Fruit fly (Drosophila melanogaster) whole organism, embryonic: ENCODE data around the gene CG15406.

Source experiments
- Antp ChIP-seq: fragments of 200-800 bp; sonication (Bioruptor generic); optimal IDR thresholded peaks from 3 replicates; lab custom pipeline; 2016; ENCODE audit warnings: missing biosample characterization, missing genetic modification characterization
- Atf3 ChIP-seq: fragments of 200-800 bp; sonication (Bioruptor generic); optimal IDR thresholded peaks from 3 replicates; lab custom pipeline; 2016; ENCODE audit warnings: missing biosample characterization, missing genetic modification characterization
- Atf6 ChIP-seq: fragments of 200-800 bp; sonication (Bioruptor generic); IDR thresholded peaks from 2 replicates; pipeline ENCODE4 v1.3.6; 2022; ENCODE audit warnings: missing biosample characterization, missing genetic modification characterization
- Bdp1 ChIP-seq: fragments of 200-800 bp; sonication (Bioruptor generic); optimal IDR thresholded peaks from 3 replicates; lab custom pipeline; 2016; ENCODE audit warnings: missing biosample characterization, missing genetic modification characterization
- CG10321 ChIP-seq: fragments of 200-800 bp; sonication (Bioruptor generic); IDR thresholded peaks from 2 replicates; pipeline ENCODE4 v1.3.6; 2022; ENCODE audit warnings: missing biosample characterization, missing genetic modification characterization
- CG10431 ChIP-seq: fragments of 200-800 bp; sonication (Bioruptor generic); optimal IDR thresholded peaks from 3 replicates; lab custom pipeline; 2018; ENCODE audit warnings: missing biosample characterization, mild to moderate bottlenecking, missing genetic modification characterization
- CG11247 ChIP-seq: fragments of 200-800 bp; sonication (Bioruptor generic); IDR thresholded peaks from 2 replicates; pipeline ENCODE4 v1.3.6; 2022; ENCODE audit warnings: missing biosample characterization, missing genetic modification characterization
- CG12104 ChIP-seq: fragments of 200-800 bp; sonication (Bioruptor generic); optimal IDR thresholded peaks from 3 replicates; lab custom pipeline; 2016; ENCODE audit warnings: missing biosample characterization, missing genetic modification characterization
- CG12236 ChIP-seq: fragments of 200-800 bp; sonication (Bioruptor generic); optimal IDR thresholded peaks from 2 replicates; lab custom pipeline; 2016; ENCODE audit warnings: missing biosample characterization, missing genetic modification characterization
- CG12744 ChIP-seq: fragments of 200-800 bp; sonication (Bioruptor generic); optimal IDR thresholded peaks from 2 replicates; lab custom pipeline; 2016; ENCODE audit warnings: missing biosample characterization, missing genetic modification characterization
- CG12942 ChIP-seq: fragments of 200-800 bp; sonication (Bioruptor generic); optimal IDR thresholded peaks from 3 replicates; lab custom pipeline; 2016; ENCODE audit warnings: missing biosample characterization, missing genetic modification characterization
- CG14441 ChIP-seq: fragments of 200-800 bp; sonication (Bioruptor generic); IDR thresholded peaks from 2 replicates; pipeline ENCODE4 v1.3.6; 2022; ENCODE audit warnings: missing biosample characterization, missing genetic modification characterization
- CG15601 ChIP-seq: fragments of 200-800 bp; sonication (Bioruptor generic); optimal IDR thresholded peaks from 3 replicates; lab custom pipeline; 2019; ENCODE audit warnings: missing biosample characterization, mild to moderate bottlenecking, missing genetic modification characterization, moderate library complexity
- CG16815 ChIP-seq: fragments of 200-800 bp; sonication (Bioruptor generic); optimal IDR thresholded peaks from 3 replicates; lab custom pipeline; 2017; ENCODE audit warnings: missing biosample characterization, mild to moderate bottlenecking, missing genetic modification characterization
- CG17359 ChIP-seq: fragments of 200-800 bp; sonication (Bioruptor generic); optimal IDR thresholded peaks from 3 replicates; lab custom pipeline; 2018; ENCODE audit warnings: missing biosample characterization, mild to moderate bottlenecking, missing genetic modification characterization, moderate library complexity
- CG32532 ChIP-seq: fragments of 200-800 bp; sonication (Bioruptor generic); IDR thresholded peaks from 2 replicates; pipeline ENCODE4 v1.3.6; 2022; ENCODE audit warnings: missing biosample characterization, missing genetic modification characterization
- CG6175 ChIP-seq: fragments of 200-800 bp; sonication (Bioruptor generic); IDR thresholded peaks from 3 replicates; pipeline ENCODE4 v1.3.6; 2022; ENCODE audit warnings: missing biosample characterization, missing genetic modification characterization
- CG7786 ChIP-seq: fragments of 200-800 bp; sonication (Bioruptor generic); optimal IDR thresholded peaks from 2 replicates; lab custom pipeline; 2016; ENCODE audit warnings: missing biosample characterization, missing genetic modification characterization
- CG7839 ChIP-seq: fragments of 200-800 bp; sonication (Bioruptor generic); optimal IDR thresholded peaks from 3 replicates; lab custom pipeline; 2018; ENCODE audit warnings: missing biosample characterization, mild to moderate bottlenecking, missing genetic modification characterization, moderate library complexity
- CG8478 ChIP-seq: fragments of >200 bp; optimal IDR thresholded peaks from 2 replicates; lab custom pipeline; 2018
- CG9437 ChIP-seq: fragments of 200-800 bp; sonication (Bioruptor generic); optimal IDR thresholded peaks from 2 replicates; lab custom pipeline; 2018; ENCODE audit warnings: missing biosample characterization, mild to moderate bottlenecking, missing genetic modification characterization
- CG9727 ChIP-seq: fragments of 200-800 bp; sonication (Bioruptor generic); optimal IDR thresholded peaks from 3 replicates; lab custom pipeline; 2017; ENCODE audit warnings: missing biosample characterization, mild to moderate bottlenecking, missing genetic modification characterization
- CG9817 ChIP-seq: fragments of 200-800 bp; sonication (Bioruptor generic); optimal IDR thresholded peaks from 2 replicates; lab custom pipeline; 2018; ENCODE audit warnings: missing biosample characterization, mild to moderate bottlenecking, missing genetic modification characterization, moderate library complexity
- Dfd ChIP-seq, 2 experiments: fragments of >200 bp; optimal IDR thresholded peaks; 2 replicates each; lab custom pipeline; 2017; ENCODE audit warnings: missing biosample characterization in 2 of 2, missing genetic modification characterization in 2 of 2
- Dip3 ChIP-seq: fragments of 200-800 bp; sonication (Bioruptor generic); optimal IDR thresholded peaks from 3 replicates; lab custom pipeline; 2016; ENCODE audit warnings: missing biosample characterization, missing genetic modification characterization
- Dll ChIP-seq: fragments of 200-800 bp; sonication (Bioruptor generic); IDR thresholded peaks from 4 replicates; pipeline ENCODE4 v1.3.6; 2022; ENCODE audit warnings: missing biosample characterization, missing genetic modification characterization; ENCODE audit not compliant: partially characterized antibody
- Fer3 ChIP-seq: fragments of 200-800 bp; sonication (Bioruptor generic); optimal IDR thresholded peaks from 2 replicates; lab custom pipeline; 2018; ENCODE audit warnings: missing biosample characterization, mild to moderate bottlenecking, missing genetic modification characterization, moderate library complexity
- HLH4C ChIP-seq: fragments of 200-800 bp; sonication (Bioruptor generic); IDR thresholded peaks from 3 replicates; pipeline ENCODE4 v1.3.6; 2022; ENCODE audit warnings: missing biosample characterization, missing genetic modification characterization; ENCODE audit not compliant: partially characterized antibody
- Kr ChIP-seq: fragments of 200-800 bp; sonication (Bioruptor generic); optimal IDR thresholded peaks from 2 replicates; lab custom pipeline; 2017; ENCODE audit warnings: missing biosample characterization, mild to moderate bottlenecking, missing genetic modification characterization
- Mes4 ChIP-seq: fragments of 200-800 bp; sonication (Bioruptor generic); optimal IDR thresholded peaks from 2 replicates; lab custom pipeline; 2016; ENCODE audit warnings: missing biosample characterization, missing genetic modification characterization
- Mrtf ChIP-seq: fragments of 200-800 bp; sonication (Bioruptor generic); IDR thresholded peaks from 3 replicates; pipeline ENCODE4 v1.3.6; 2022; ENCODE audit warnings: missing biosample characterization, missing genetic modification characterization
- Taf1 ChIP-seq: fragments of 200-800 bp; sonication (Bioruptor generic); IDR thresholded peaks from 2 replicates; pipeline ENCODE4 v1.3.6; 2022; ENCODE audit warnings: missing biosample characterization, missing genetic modification characterization
- ap ChIP-seq: fragments of 200-800 bp; sonication (Bioruptor generic); IDR thresholded peaks from 2 replicates; pipeline ENCODE4 v1.3.6; 2022; ENCODE audit warnings: missing biosample characterization, missing genetic modification characterization
- az2 ChIP-seq: fragments of 200-800 bp; sonication (Bioruptor generic); optimal IDR thresholded peaks from 3 replicates; lab custom pipeline; 2016; ENCODE audit warnings: missing biosample characterization, missing genetic modification characterization
- cas ChIP-seq: fragments of 200-800 bp; sonication (Bioruptor generic); IDR thresholded peaks from 2 replicates; pipeline ENCODE4 v1.3.6; 2022; ENCODE audit warnings: missing biosample characterization, missing genetic modification characterization
- dan ChIP-seq: fragments of 200-800 bp; sonication (Bioruptor generic); IDR thresholded peaks from 2 replicates; pipeline ENCODE4 v1.3.6; 2022; ENCODE audit warnings: missing biosample characterization, missing genetic modification characterization
- dati ChIP-seq: fragments of 200-800 bp; sonication (Bioruptor generic); IDR thresholded peaks from 2 replicates; pipeline ENCODE4 v1.3.6; 2022; ENCODE audit warnings: missing biosample characterization, missing genetic modification characterization
- dmrt11E ChIP-seq: fragments of 200-800 bp; sonication (Bioruptor generic); optimal IDR thresholded peaks from 3 replicates; lab custom pipeline; 2018; ENCODE audit warnings: missing biosample characterization, mild to moderate bottlenecking, missing genetic modification characterization, moderate library complexity
- gcm ChIP-seq: fragments of 200-800 bp; sonication (Bioruptor generic); optimal IDR thresholded peaks from 2 replicates; lab custom pipeline; 2019; ENCODE audit warnings: missing biosample characterization, mild to moderate bottlenecking, missing genetic modification characterization, moderate library complexity
- gem ChIP-seq: fragments of 200-800 bp; sonication (Bioruptor generic); optimal IDR thresholded peaks from 2 replicates; lab custom pipeline; 2019; ENCODE audit warnings: missing biosample characterization, mild to moderate bottlenecking, missing genetic modification characterization, moderate library complexity
- hb ChIP-seq: fragments of 200-800 bp; sonication (Bioruptor generic); IDR thresholded peaks from 3 replicates; pipeline ENCODE4 v1.3.6; 2022; ENCODE audit warnings: missing biosample characterization, missing genetic modification characterization; ENCODE audit not compliant: partially characterized antibody
- her ChIP-seq: fragments of 200-800 bp; sonication (Bioruptor generic); optimal IDR thresholded peaks from 2 replicates; lab custom pipeline; 2016; ENCODE audit warnings: missing biosample characterization, missing genetic modification characterization
- kay ChIP-seq: fragments of 200-800 bp; sonication (Bioruptor generic); optimal IDR thresholded peaks from 2 replicates; lab custom pipeline; 2016; ENCODE audit warnings: missing biosample characterization, missing genetic modification characterization
- klu ChIP-seq: fragments of 200-800 bp; sonication (Bioruptor generic); IDR thresholded peaks from 2 replicates; pipeline ENCODE4 v1.3.6; 2022; ENCODE audit warnings: missing biosample characterization, missing genetic modification characterization
- luna ChIP-seq: fragments of 200-800 bp; sonication (Bioruptor generic); optimal IDR thresholded peaks from 2 replicates; lab custom pipeline; 2016; ENCODE audit warnings: missing biosample characterization, missing genetic modification characterization
- pan ChIP-seq, 4 experiments: fragments of >200 bp in 3 of 4; fragments of 200-800 bp in 1 of 4; sonication (Bioruptor generic) in 1 of 4; optimal IDR thresholded peaks in 3 of 4; IDR thresholded peaks in 1 of 4; 2 replicates each; pipeline versions ENCODE4 v1.3.6 to Lab custom; 2017 to 2022; ENCODE audit warnings: missing biosample characterization in 2 of 4, missing genetic modification characterization in 2 of 4, mixed read lengths in 1 of 4
- scrt ChIP-seq: fragments of 200-800 bp; sonication (Bioruptor generic); optimal IDR thresholded peaks from 2 replicates; lab custom pipeline; 2018; ENCODE audit warnings: missing biosample characterization, mild to moderate bottlenecking, missing genetic modification characterization, moderate library complexity
- sima ChIP-seq: fragments of 200-800 bp; sonication (Bioruptor generic); optimal IDR thresholded peaks from 2 replicates; lab custom pipeline; 2016; ENCODE audit warnings: missing biosample characterization, missing genetic modification characterization
- slbo ChIP-seq: fragments of 200-800 bp; sonication (Bioruptor generic); IDR thresholded peaks from 2 replicates; pipeline ENCODE4 v1.3.6; 2022; ENCODE audit warnings: missing biosample characterization, missing genetic modification characterization
- wor ChIP-seq: fragments of 200-800 bp; sonication (Bioruptor generic); IDR thresholded peaks from 2 replicates; pipeline ENCODE4 v1.3.6; 2022; ENCODE audit warnings: missing biosample characterization, missing genetic modification characterization

The CG15406 gene

DNA sequence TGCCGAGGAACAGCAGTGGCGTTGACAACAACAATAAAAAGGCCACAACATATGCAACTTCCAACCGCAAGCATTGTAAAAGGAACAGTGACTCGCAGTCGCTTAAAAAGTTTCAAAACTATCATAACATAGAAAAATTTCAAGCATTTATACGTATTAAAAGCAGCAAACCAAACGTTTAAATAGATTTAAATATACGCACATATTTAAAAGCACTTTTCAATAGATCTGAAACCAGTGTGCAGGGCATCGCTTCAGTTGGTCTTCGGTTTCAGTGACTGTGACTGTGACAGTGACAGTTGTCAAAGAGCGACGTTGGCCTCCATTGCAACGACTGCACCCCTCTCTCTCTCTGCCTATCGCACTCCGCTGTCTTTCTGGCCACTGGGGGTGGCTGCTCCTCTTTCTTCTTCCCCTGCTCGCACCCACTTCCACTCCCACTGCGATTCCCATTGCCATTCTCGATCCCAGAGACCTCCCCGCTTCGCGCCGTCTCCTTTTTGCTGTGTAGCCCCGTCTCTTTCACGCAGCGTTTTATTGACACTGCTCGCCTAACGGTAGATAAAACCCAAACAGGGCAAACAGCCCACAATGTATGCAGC lies 39.2 kb downstream of the CG15406 start (continued):
- TF ChIP-seq Kr (GFP tag; lab: Kevin White, UChicago) (no peak), scrt (GFP tag; lab: Kevin White, UChicago) (peak; percentile 53), Antp (GFP tag; lab: Kevin White, UChicago) (peak; percentile 62), CG12236 (GFP tag; lab: Kevin White, UChicago) (peak; percentile 42), Dll (GFP tag; lab: Robert Waterston, UW) (0 out of 4 replicates have a peak, but pooled peaks have one; percentile 27), pan (optimal IDR thresholded peaks at IDR 0.05; lab: Kevin White, UChicago) (no peak), pan (GFP tag; optimal IDR thresholded peaks at IDR 0.05 in 1 of 2, IDR thresholded peaks at IDR 0.05 in 1 of 2) (peak in 1 of 2 experiments; percentile 95), Atf3 (GFP tag; lab: Kevin White, UChicago) (peak; percentile 69), CG6175 (0 out of 3 replicates have a peak, but pooled peaks have one; percentile 57), CG10321 (peak; percentile 32; the same call in 1 of the 2 replicates), wor (GFP tag; lab: Robert Waterston, UW) (peak; percentile 84), CG9817 (tag; lab: Kevin White, UChicago) (peak; percentile 24), ap (GFP tag; lab: Robert Waterston, UW) (peak; percentile 86), cas (GFP tag; lab: Robert Waterston, UW) (peak; percentile 23; the same call in 1 of the 2 replicates), CG16815 (peak; percentile 43), kay (GFP tag; lab: Kevin White, UChicago) (peak; percentile 68), Mrtf (GFP tag; lab: Robert Waterston, UW) (peak; percentile 75), CG17359 (tag; lab: Kevin White, UChicago) (peak; percentile 93), sima (GFP tag; lab: Kevin White, UChicago) (no peak), CG12104 (GFP tag; lab: Kevin White, UChicago) (no peak), CG9437 (GFP tag; lab: Kevin White, UChicago) (peak; percentile 54), CG12744 (GFP tag; lab: Kevin White, UChicago) (no peak), CG10431 (GFP tag; lab: Kevin White, UChicago) (peak; percentile 9), gem (tag; lab: Kevin White, UChicago) (peak; percentile 90), luna (no peak), Bdp1 (peak; percentile 60), CG14441 (peak; percentile 92), Fer3 (tag; lab: Kevin White, UChicago) (peak; percentile 65), CG15601 (tag; lab: Kevin White, UChicago) (peak; percentile 67), az2 (peak; percentile 80), Taf1 (GFP tag; lab: Robert Waterston, UW) (0 out of 2 replicates have a peak, but pooled peaks have one; percentile 34), slbo (peak; percentile 64), Mes4 (GFP tag; lab: Kevin White, UChicago) (peak; percentile 61), CG11247 (GFP tag; lab: Robert Waterston, UW) (peak; percentile 74), klu (peak; percentile 23; the same call in 1 of the 2 replicates), Dip3 (GFP tag; lab: Kevin White, UChicago) (peak; percentile 6), HLH4C (GFP tag; lab: Robert Waterston, UW) (no peak), CG32532 (peak; percentile 40), Dfd (GFP tag; optimal IDR thresholded peaks at IDR 0.05; lab: Kevin White, UChicago) (no peak), CG7839 (tag; lab: Kevin White, UChicago) (peak; percentile 81), CG8478 (lab: Kevin White, UChicago) (no peak), dati (GFP tag; lab: Robert Waterston, UW) (peak; percentile 71), CG12942 (GFP tag; lab: Kevin White, UChicago) (peak; percentile 39), Atf6 (GFP tag; lab: Robert Waterston, UW) (peak; percentile 48; the same call in 1 of the 2 replicates), CG9727 (GFP tag; lab: Kevin White, UChicago) (peak; percentile 41), gcm (peak; percentile 81), her (GFP tag; lab: Kevin White, UChicago) (peak; percentile 23), hb (GFP tag; lab: Robert Waterston, UW) (peak; percentile 55; the same call in 2 of the 3 replicates), dmrt11E (tag; lab: Kevin White, UChicago) (peak; percentile 56), CG7786 (peak; percentile 44), dan (GFP tag; lab: Robert Waterston, UW) (peak; percentile 60; the same call in 1 of the 2 replicates)
